Fruit fly (Drosophila melanogaster) whole organism, embryonic: ENCODE measurements around the gene CG32052.

Source experiments
- Adf1 ChIP-seq: fragments of 200-800 bp; sonication (Bioruptor generic); IDR thresholded peaks from 2 replicates; pipeline ENCODE4 v1.3.6; 2022; ENCODE audit warnings: missing biosample characterization, missing genetic modification characterization
- Atf-2 ChIP-seq: fragments of 200-800 bp; sonication (Bioruptor generic); optimal IDR thresholded peaks from 2 replicates; lab custom pipeline; 2016; ENCODE audit warnings: missing biosample characterization, missing genetic modification characterization
- Atf3 ChIP-seq: fragments of 200-800 bp; sonication (Bioruptor generic); optimal IDR thresholded peaks from 3 replicates; lab custom pipeline; 2016; ENCODE audit warnings: missing biosample characterization, missing genetic modification characterization
- CG10366 ChIP-seq: fragments of 200-800 bp; sonication (Bioruptor generic); IDR thresholded peaks from 2 replicates; pipeline ENCODE4 v1.3.6; 2022; ENCODE audit warnings: missing biosample characterization, missing genetic modification characterization
- CG10543 ChIP-seq: fragments of 200-800 bp; sonication (Bioruptor generic); optimal IDR thresholded peaks from 3 replicates; lab custom pipeline; 2017; ENCODE audit warnings: missing biosample characterization, mild to moderate bottlenecking, missing genetic modification characterization, moderate library complexity
- CG12942 ChIP-seq: fragments of 200-800 bp; sonication (Bioruptor generic); optimal IDR thresholded peaks from 3 replicates; lab custom pipeline; 2016; ENCODE audit warnings: missing biosample characterization, missing genetic modification characterization
- CG13894 ChIP-seq: fragments of 200-800 bp; sonication (Bioruptor generic); optimal IDR thresholded peaks from 3 replicates; lab custom pipeline; 2018; ENCODE audit warnings: missing biosample characterization, mild to moderate bottlenecking, missing genetic modification characterization, moderate library complexity
- CG14014 ChIP-seq: fragments of 200-800 bp; sonication (Bioruptor generic); IDR thresholded peaks from 2 replicates; pipeline ENCODE4 v1.3.6; 2022; ENCODE audit warnings: missing biosample characterization, missing genetic modification characterization
- CG1602 ChIP-seq: fragments of 200-800 bp; sonication (Bioruptor generic); optimal IDR thresholded peaks from 3 replicates; lab custom pipeline; 2016; ENCODE audit warnings: missing biosample characterization, missing genetic modification characterization
- CG17912 ChIP-seq: fragments of 200-800 bp; sonication (Bioruptor generic); optimal IDR thresholded peaks from 2 replicates; lab custom pipeline; 2018; ENCODE audit warnings: missing biosample characterization, mild to moderate bottlenecking, missing genetic modification characterization
- CG18476 ChIP-seq: fragments of 200-800 bp; sonication (Bioruptor generic); optimal IDR thresholded peaks from 2 replicates; lab custom pipeline; 2016; ENCODE audit warnings: missing biosample characterization, mild to moderate bottlenecking, missing genetic modification characterization
- CG18764 ChIP-seq: fragments of 200-800 bp; sonication (Bioruptor generic); optimal IDR thresholded peaks from 3 replicates; lab custom pipeline; 2016; ENCODE audit warnings: missing biosample characterization, missing genetic modification characterization
- CG2889 ChIP-seq: fragments of 200-800 bp; sonication (Bioruptor generic); IDR thresholded peaks from 3 replicates; pipeline ENCODE4 v1.3.6; 2022; ENCODE audit warnings: missing biosample characterization, missing genetic modification characterization
- CG30431 ChIP-seq: fragments of 200-800 bp; sonication (Bioruptor generic); optimal IDR thresholded peaks from 2 replicates; lab custom pipeline; 2017; ENCODE audit warnings: missing biosample characterization, missing genetic modification characterization
- CG4617 ChIP-seq: fragments of 200-800 bp; sonication (Bioruptor generic); optimal IDR thresholded peaks from 3 replicates; lab custom pipeline; 2016; ENCODE audit warnings: missing biosample characterization, missing genetic modification characterization, borderline replicate concordance
- CG6272 ChIP-seq: fragments of 200-800 bp; sonication (Bioruptor generic); IDR thresholded peaks from 2 replicates; pipeline ENCODE4 v1.3.6; 2022; ENCODE audit warnings: missing biosample characterization, missing genetic modification characterization
- CG7963 ChIP-seq: fragments of 200-800 bp; sonication (Bioruptor generic); IDR thresholded peaks from 3 replicates; pipeline ENCODE4 v1.3.6; 2022; ENCODE audit warnings: missing biosample characterization, missing genetic modification characterization; ENCODE audit not compliant: partially characterized antibody
- CG8281 ChIP-seq: fragments of 200-800 bp; sonication (Bioruptor generic); optimal IDR thresholded peaks from 2 replicates; lab custom pipeline; 2018; ENCODE audit warnings: missing biosample characterization, mild to moderate bottlenecking, missing genetic modification characterization, moderate library complexity
- CoRest ChIP-seq: fragments of 200-800 bp; sonication (Bioruptor generic); optimal IDR thresholded peaks from 3 replicates; lab custom pipeline; 2018; ENCODE audit warnings: missing biosample characterization, mild to moderate bottlenecking, missing genetic modification characterization, moderate library complexity
- CrebB ChIP-seq: fragments of 200-800 bp; sonication (Bioruptor generic); optimal IDR thresholded peaks from 3 replicates; lab custom pipeline; 2018; ENCODE audit warnings: missing biosample characterization, mild to moderate bottlenecking, missing genetic modification characterization
- E2f2 ChIP-seq: fragments of 200-800 bp; sonication (Bioruptor generic); IDR thresholded peaks from 2 replicates; pipeline ENCODE4 v1.3.6; 2022; ENCODE audit warnings: missing biosample characterization, missing genetic modification characterization
- Kr ChIP-seq: fragments of 200-800 bp; sonication (Bioruptor generic); optimal IDR thresholded peaks from 2 replicates; lab custom pipeline; 2017; ENCODE audit warnings: missing biosample characterization, mild to moderate bottlenecking, missing genetic modification characterization
- Mrtf ChIP-seq: fragments of 200-800 bp; sonication (Bioruptor generic); IDR thresholded peaks from 3 replicates; pipeline ENCODE4 v1.3.6; 2022; ENCODE audit warnings: missing biosample characterization, missing genetic modification characterization
- Myb ChIP-seq: fragments of 200-800 bp; sonication (Bioruptor generic); optimal IDR thresholded peaks from 2 replicates; lab custom pipeline; 2016; ENCODE audit warnings: missing biosample characterization, missing genetic modification characterization
- Six4 ChIP-seq: fragments of 200-800 bp; sonication (Bioruptor generic); optimal IDR thresholded peaks from 2 replicates; lab custom pipeline; 2016; ENCODE audit warnings: missing biosample characterization, missing genetic modification characterization
- Spps ChIP-seq: fragments of 200-800 bp; sonication (Bioruptor generic); optimal IDR thresholded peaks from 2 replicates; lab custom pipeline; 2018; ENCODE audit warnings: missing biosample characterization, mild to moderate bottlenecking, missing genetic modification characterization
- Ssrp ChIP-seq: fragments of 200-800 bp; sonication (Bioruptor generic); optimal IDR thresholded peaks from 2 replicates; lab custom pipeline; 2018; ENCODE audit warnings: missing biosample characterization, mild to moderate bottlenecking, missing genetic modification characterization, moderate library complexity
- TFAM ChIP-seq: fragments of 200-800 bp; sonication (Bioruptor generic); optimal IDR thresholded peaks from 2 replicates; lab custom pipeline; 2017; ENCODE audit warnings: missing biosample characterization, missing genetic modification characterization, inconsistent platforms
- Tbp ChIP-seq: fragments of >200 bp; optimal IDR thresholded peaks from 2 replicates; lab custom pipeline; 2018; ENCODE audit warnings: missing biosample characterization, missing genetic modification characterization
- Vsx1 ChIP-seq: fragments of 200-800 bp; sonication (Bioruptor generic); optimal IDR thresholded peaks from 2 replicates; lab custom pipeline; 2017; ENCODE audit warnings: missing biosample characterization, mild to moderate bottlenecking, missing genetic modification characterization, missing genetic modification reagents
- abd-A ChIP-seq: fragments of 200-800 bp; sonication (Bioruptor generic); optimal IDR thresholded peaks from 3 replicates; lab custom pipeline; 2019; ENCODE audit warnings: missing biosample characterization, mild to moderate bottlenecking, missing genetic modification characterization, moderate library complexity
- amos ChIP-seq: fragments of 200-800 bp; sonication (Bioruptor generic); IDR thresholded peaks from 2 replicates; pipeline ENCODE4 v1.3.6; 2022; ENCODE audit warnings: missing biosample characterization, missing genetic modification characterization; ENCODE audit not compliant: partially characterized antibody
- ase ChIP-seq: fragments of 200-800 bp; sonication (Bioruptor generic); IDR thresholded peaks from 3 replicates; pipeline ENCODE4 v1.3.6; 2022; ENCODE audit warnings: missing biosample characterization, missing genetic modification characterization
- bbx ChIP-seq: fragments of 200-800 bp; sonication (Bioruptor generic); IDR thresholded peaks from 2 replicates; pipeline ENCODE4 v1.3.6; 2022; ENCODE audit warnings: missing biosample characterization, missing genetic modification characterization; ENCODE audit not compliant: partially characterized antibody
- bowl ChIP-seq: fragments of 200-800 bp; sonication (Bioruptor generic); IDR thresholded peaks from 2 replicates; pipeline ENCODE4 v1.3.6; 2022; ENCODE audit warnings: missing biosample characterization, missing genetic modification characterization
- chif ChIP-seq, 2 experiments: fragments of 200-800 bp; sonication (Bioruptor generic); optimal IDR thresholded peaks; 3 replicates each; lab custom pipeline; 2016; ENCODE audit warnings: missing biosample characterization in 2 of 2, missing genetic modification characterization in 2 of 2
- ci ChIP-seq: fragments of 200-800 bp; sonication (Bioruptor generic); IDR thresholded peaks from 3 replicates; pipeline ENCODE4 v1.3.6; 2022; ENCODE audit warnings: missing biosample characterization, missing genetic modification characterization
- danr ChIP-seq: fragments of 200-800 bp; sonication (Bioruptor generic); IDR thresholded peaks from 2 replicates; pipeline ENCODE4 v1.3.6; 2022; ENCODE audit warnings: missing biosample characterization, missing genetic modification characterization
- dpn ChIP-seq, 2 experiments: fragments of 200-800 bp; sonication (Bioruptor generic); optimal IDR thresholded peaks; 3 replicates each; lab custom pipeline; 2016; ENCODE audit warnings: missing biosample characterization in 2 of 2, missing genetic modification characterization in 2 of 2
- eyg ChIP-seq: fragments of 200-800 bp; sonication (Bioruptor generic); optimal IDR thresholded peaks from 3 replicates; lab custom pipeline; 2016; ENCODE audit warnings: missing biosample characterization, missing genetic modification characterization
- fd3F ChIP-seq: fragments of 200-800 bp; sonication (Bioruptor generic); optimal IDR thresholded peaks from 2 replicates; lab custom pipeline; 2018; ENCODE audit warnings: missing biosample characterization, mild to moderate bottlenecking, missing genetic modification characterization, moderate library complexity
- her ChIP-seq: fragments of 200-800 bp; sonication (Bioruptor generic); optimal IDR thresholded peaks from 2 replicates; lab custom pipeline; 2016; ENCODE audit warnings: missing biosample characterization, missing genetic modification characterization
- jumu ChIP-seq: fragments of 200-800 bp; sonication (Bioruptor generic); optimal IDR thresholded peaks from 3 replicates; lab custom pipeline; 2016; ENCODE audit warnings: missing biosample characterization, missing genetic modification characterization
- kni ChIP-seq: fragments of 200-800 bp; sonication (Bioruptor generic); optimal IDR thresholded peaks from 3 replicates; lab custom pipeline; 2017; ENCODE audit warnings: mild to moderate bottlenecking, missing biosample characterization, missing genetic modification reagents, missing genetic modification characterization
- mld ChIP-seq: fragments of 200-800 bp; sonication (Bioruptor generic); IDR thresholded peaks from 3 replicates; pipeline ENCODE4 v1.3.6; 2022; ENCODE audit warnings: missing biosample characterization, missing genetic modification characterization; ENCODE audit not compliant: partially characterized antibody
- pros ChIP-seq: fragments of 200-800 bp; sonication (Bioruptor generic); optimal IDR thresholded peaks from 3 replicates; lab custom pipeline; 2019; ENCODE audit warnings: missing biosample characterization, mild to moderate bottlenecking, missing genetic modification characterization, moderate library complexity
- sens-2 ChIP-seq: fragments of 200-800 bp; sonication (Bioruptor generic); IDR thresholded peaks from 2 replicates; pipeline ENCODE4 v1.3.6; 2022; ENCODE audit warnings: missing biosample characterization, missing genetic modification characterization
- shn ChIP-seq: fragments of 200-800 bp; sonication (Bioruptor generic); optimal IDR thresholded peaks from 3 replicates; lab custom pipeline; 2016; ENCODE audit warnings: missing biosample characterization, missing genetic modification characterization
- sob ChIP-seq: fragments of 200-800 bp; sonication (Bioruptor generic); IDR thresholded peaks from 2 replicates; pipeline ENCODE4 v1.3.6; 2022; ENCODE audit warnings: missing biosample characterization, missing genetic modification characterization
- sr ChIP-seq: fragments of 200-800 bp; sonication (Bioruptor generic); IDR thresholded peaks from 3 replicates; pipeline ENCODE4 v1.3.6; 2022; ENCODE audit warnings: missing biosample characterization, missing genetic modification characterization
- twi ChIP-seq: fragments of 200-800 bp; optimal IDR thresholded peaks from 2 replicates; lab custom pipeline; 2019; ENCODE audit warnings: missing biosample characterization, mild to moderate bottlenecking, missing genetic modification characterization, moderate library complexity

CG32052 gene

dm6 chr3L:9853895-9854470 lies 67.1 kb downstream of the CG32052 start (continued):
- TF ChIP-seq danr (GFP tag; lab: Robert Waterston, UW) (no peak), CG2889 (GFP tag; lab: Robert Waterston, UW) (no peak), CG7963 (GFP tag; lab: Robert Waterston, UW) (no peak), sob (GFP tag; lab: Robert Waterston, UW) (peak; percentile 40; the same call in 1 of the 2 replicates), CG10543 (GFP tag; lab: Kevin White, UChicago) (peak; percentile 29), bowl (GFP tag; lab: Robert Waterston, UW) (no peak), Myb (GFP tag; lab: Kevin White, UChicago) (no peak), CG13894 (tag; lab: Kevin White, UChicago) (no peak), Atf-2 (GFP tag; lab: Kevin White, UChicago) (no peak), CG14014 (GFP tag; lab: Robert Waterston, UW) (no peak), ase (GFP tag; lab: Robert Waterston, UW) (no peak), CG1602 (GFP tag; lab: Kevin White, UChicago) (no peak), Adf1 (GFP tag; lab: Robert Waterston, UW) (no peak; the same call in 1 of the 2 replicates), Vsx1 (GFP tag; lab: Kevin White, UChicago) (no peak), Atf3 (GFP tag; lab: Kevin White, UChicago) (no peak), chif (GFP tag; optimal IDR thresholded peaks at IDR 0.05; lab: Kevin White, UChicago) (no peak), pros (GFP tag; lab: Kevin White, UChicago) (peak; percentile 82), CG6272 (GFP tag; lab: Robert Waterston, UW) (no peak), CoRest (no peak), TFAM (no peak), Spps (tag; lab: Kevin White, UChicago) (no peak), CG18764 (GFP tag; lab: Kevin White, UChicago) (no peak), jumu (no peak), Mrtf (GFP tag; lab: Robert Waterston, UW) (no peak), ci (GFP tag; lab: Robert Waterston, UW) (peak; percentile 56; the same call in 1 of the 3 replicates), Tbp (GFP tag; lab: Kevin White, UChicago) (no peak), eyg (no peak), dpn (GFP tag; optimal IDR thresholded peaks at IDR 0.05; lab: Kevin White, UChicago) (no peak), bbx (GFP tag; lab: Robert Waterston, UW) (peak; percentile 55; the same call in 1 of the 2 replicates), CrebB (tag; lab: Kevin White, UChicago) (no peak), CG12942 (no peak), twi (tag; lab: Kevin White, UChicago) (peak; percentile 83), CG8281 (tag; lab: Kevin White, UChicago) (no peak), mld (GFP tag; lab: Robert Waterston, UW) (no peak), Six4 (GFP tag; lab: Kevin White, UChicago) (no peak), E2f2 (no peak), abd-A (tag; lab: Kevin White, UChicago) (peak; percentile 76), sr (GFP tag; lab: Robert Waterston, UW) (peak; percentile 45; the same call in 1 of the 3 replicates), CG17912 (GFP tag; lab: Kevin White, UChicago) (no peak), sens-2 (GFP tag; lab: Robert Waterston, UW) (no peak), shn (GFP tag; lab: Kevin White, UChicago) (no peak), Kr (GFP tag; lab: Kevin White, UChicago) (no peak), fd3F (GFP tag; lab: Kevin White, UChicago) (no peak), amos (peak; percentile 23; the same call in 1 of the 2 replicates), Ssrp (tag; lab: Kevin White, UChicago) (no peak), CG10366 (GFP tag; lab: Robert Waterston, UW) (no peak), CG4617 (GFP tag; lab: Kevin White, UChicago) (no peak), CG18476 (GFP tag; lab: Kevin White, UChicago) (no peak), her (GFP tag; lab: Kevin White, UChicago) (peak; percentile 30), CG30431 (GFP tag; lab: Kevin White, UChicago) (no peak), kni (peak; percentile 1)
